Worm (Caenorhabditis elegans) whole organism, mixed stage, embryonic: Measurements from ENCODE around the gene lido-13.

Experiments used
- bed-3 ChIP-seq: fragments of 200-800 bp; sonication (Bioruptor generic); optimal IDR thresholded peaks from 3 replicates; lab custom pipeline; 2018; ENCODE audit warnings: mild to moderate bottlenecking, missing genetic modification characterization, moderate library complexity, missing compliant biosample characterization
- blmp-1 ChIP-seq: fragments of 150-350 bp; optimal IDR thresholded peaks from 2 replicates; lab custom pipeline; 2014; ENCODE audit warnings: missing biosample characterization, missing genetic modification characterization
- ceh-39 ChIP-seq: fragments of 150-350 bp; optimal IDR thresholded peaks from 2 replicates; lab custom pipeline; 2014; ENCODE audit warnings: missing biosample characterization, missing genetic modification characterization
- ceh-43 ChIP-seq: fragments of 200-800 bp; sonication (Bioruptor generic); optimal IDR thresholded peaks from 2 replicates; lab custom pipeline; 2018; ENCODE audit warnings: mild to moderate bottlenecking, missing genetic modification characterization, moderate library complexity, missing compliant biosample characterization
- ceh-83 ChIP-seq: fragments of 200-800 bp; sonication (Bioruptor generic); optimal IDR thresholded peaks from 2 replicates; lab custom pipeline; 2018; ENCODE audit warnings: mild to moderate bottlenecking, missing genetic modification characterization, missing compliant biosample characterization
- ces-1 ChIP-seq: fragments of 150-350 bp; optimal IDR thresholded peaks from 2 replicates; lab custom pipeline; 2014; ENCODE audit warnings: missing biosample characterization, missing genetic modification reagents, missing genetic modification characterization
- cnd-1 ChIP-seq: fragments of 200-800 bp; sonication (Bioruptor generic); optimal IDR thresholded peaks from 2 replicates; lab custom pipeline; 2018; ENCODE audit warnings: mild to moderate bottlenecking, missing genetic modification characterization, missing compliant biosample characterization
- drap-1 ChIP-seq: fragments of 200-800 bp; sonication (Bioruptor generic); optimal IDR thresholded peaks from 3 replicates; lab custom pipeline; 2018; ENCODE audit warnings: mild to moderate bottlenecking, missing genetic modification characterization, missing compliant biosample characterization
- elt-1 ChIP-seq: sonication (generic microtip); optimal IDR thresholded peaks from 2 replicates; lab custom pipeline; 2017; ENCODE audit warnings: missing genetic modification characterization, mild to moderate bottlenecking, missing compliant biosample characterization, antibody characterized with exemption, moderate library complexity, borderline replicate concordance; ENCODE audit not compliant: insufficient read depth
- elt-3 ChIP-seq: fragments of 150-350 bp; optimal IDR thresholded peaks from 2 replicates; lab custom pipeline; 2014; ENCODE audit warnings: missing biosample characterization, missing genetic modification characterization
- flh-1 ChIP-seq: fragments of 200-800 bp; sonication (Bioruptor generic); optimal IDR thresholded peaks from 2 replicates; lab custom pipeline; 2018; ENCODE audit warnings: mild to moderate bottlenecking, missing genetic modification characterization, moderate library complexity, missing compliant biosample characterization
- ham-2 ChIP-seq: fragments of 200-800 bp; sonication (Bioruptor generic); optimal IDR thresholded peaks from 2 replicates; lab custom pipeline; 2018; ENCODE audit warnings: mild to moderate bottlenecking, missing genetic modification characterization, missing compliant biosample characterization
- hlh-1 ChIP-seq: fragments of 150-350 bp; optimal IDR thresholded peaks from 2 replicates; lab custom pipeline; 2014; ENCODE audit warnings: missing biosample characterization, missing genetic modification reagents, missing genetic modification characterization
- lin-13 ChIP-seq: fragments of 150-350 bp; optimal IDR thresholded peaks from 2 replicates; lab custom pipeline; 2014; ENCODE audit warnings: missing biosample characterization, missing genetic modification characterization
- lin-32 ChIP-seq: fragments of 200-800 bp; sonication (Bioruptor generic); optimal IDR thresholded peaks from 2 replicates; lab custom pipeline; 2018; ENCODE audit warnings: mild to moderate bottlenecking, missing genetic modification characterization, missing compliant biosample characterization
- lsy-2 ChIP-seq: fragments of 150-350 bp; optimal IDR thresholded peaks from 2 replicates; lab custom pipeline; 2014; ENCODE audit warnings: missing biosample characterization, missing genetic modification characterization
- mab-5 ChIP-seq: fragments of 150-350 bp; optimal IDR thresholded peaks from 2 replicates; lab custom pipeline; 2014; ENCODE audit warnings: missing biosample characterization, missing genetic modification characterization
- mep-1 ChIP-seq: fragments of 150-350 bp; optimal IDR thresholded peaks from 2 replicates; lab custom pipeline; 2017; ENCODE audit warnings: missing biosample characterization, missing genetic modification reagents, missing genetic modification characterization, inconsistent platforms
- mls-2 ChIP-seq: sonication (generic microtip); optimal IDR thresholded peaks from 2 replicates; lab custom pipeline; 2016; ENCODE audit warnings: mild to moderate bottlenecking, missing genetic modification characterization, moderate library complexity, missing compliant biosample characterization
- nhr-237 ChIP-seq: fragments of 150-350 bp; optimal IDR thresholded peaks from 2 replicates; lab custom pipeline; 2014; ENCODE audit warnings: missing biosample characterization, missing genetic modification characterization
- pha-4 ChIP-seq: fragments of 150-350 bp; optimal IDR thresholded peaks from 2 replicates; lab custom pipeline; 2018; ENCODE audit warnings: missing biosample characterization, missing genetic modification reagents, missing genetic modification characterization
- sem-2 ChIP-seq: fragments of 200-800 bp; sonication (Bioruptor generic); optimal IDR thresholded peaks from 2 replicates; lab custom pipeline; 2018; ENCODE audit warnings: mild to moderate bottlenecking, missing genetic modification characterization, missing compliant biosample characterization
- snpc-4 ChIP-seq: fragments of 150-350 bp; optimal IDR thresholded peaks from 2 replicates; lab custom pipeline; 2014; ENCODE audit warnings: missing biosample characterization, missing genetic modification characterization
- sptf-1 ChIP-seq: sonication (generic microtip); optimal IDR thresholded peaks from 2 replicates; lab custom pipeline; 2017; ENCODE audit warnings: mild to moderate bottlenecking, missing genetic modification characterization, moderate library complexity, missing compliant biosample characterization
- tbx-8 ChIP-seq: fragments of 200-800 bp; sonication (Bioruptor generic); optimal IDR thresholded peaks from 2 replicates; lab custom pipeline; 2018; ENCODE audit warnings: mild to moderate bottlenecking, missing genetic modification characterization, moderate library complexity, missing compliant biosample characterization
- unc-120 ChIP-seq: sonication (generic microtip); optimal IDR thresholded peaks from 2 replicates; lab custom pipeline; 2017; ENCODE audit warnings: missing genetic modification characterization, missing compliant biosample characterization; ENCODE audit not compliant: poor library complexity, severe bottlenecking
- unc-39 ChIP-seq: fragments of 150-350 bp; optimal IDR thresholded peaks from 2 replicates; lab custom pipeline; 2014; ENCODE audit warnings: missing biosample characterization, missing genetic modification characterization
- unc-62 ChIP-seq: fragments of 150-350 bp; optimal IDR thresholded peaks from 2 replicates; lab custom pipeline; 2014; ENCODE audit warnings: missing biosample characterization, missing genetic modification reagents, missing genetic modification characterization
- zip-8 ChIP-seq: fragments of 150-350 bp; optimal IDR thresholded peaks from 2 replicates; lab custom pipeline; 2014; ENCODE audit warnings: missing biosample characterization, missing genetic modification characterization

The lido-13 gene

DNA sequence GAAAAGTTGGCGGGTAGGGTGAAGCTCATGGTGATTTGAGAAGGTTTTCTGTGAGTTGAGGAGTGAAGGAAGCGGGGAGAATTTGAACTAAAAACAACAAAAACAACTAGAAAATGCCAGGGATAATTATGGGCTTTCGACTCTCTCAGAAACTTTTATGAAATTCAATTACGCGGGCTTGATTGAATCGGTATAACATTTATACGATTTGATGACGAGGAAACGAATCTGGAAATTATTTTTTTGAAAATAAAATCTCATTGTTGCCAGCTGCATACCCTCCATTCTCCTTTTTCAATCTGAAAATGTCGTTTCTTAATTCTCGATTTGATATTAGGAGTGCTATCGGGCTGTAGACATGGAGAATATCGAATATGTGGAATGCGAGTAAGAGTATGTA is 37.1 kb upstream of the lido-13 start, which contains the start of gene srg-21:
Gene srg-21 (minus strand): TSS at position 101 of the 400 bp plus-strand sequence.
- TF ChIP-seq lin-32 (no peak), drap-1 (no peak), blmp-1 (no peak), elt-1 (no peak), sem-2 (GFP tag; lab: Kevin White, UChicago) (no peak), mls-2 (no peak), snpc-4 (tag; lab: Kevin White, UChicago) (no peak), mab-5 (tag; lab: Kevin White, UChicago) (no peak), ceh-83 (GFP tag; lab: Kevin White, UChicago) (no peak)

DNA sequence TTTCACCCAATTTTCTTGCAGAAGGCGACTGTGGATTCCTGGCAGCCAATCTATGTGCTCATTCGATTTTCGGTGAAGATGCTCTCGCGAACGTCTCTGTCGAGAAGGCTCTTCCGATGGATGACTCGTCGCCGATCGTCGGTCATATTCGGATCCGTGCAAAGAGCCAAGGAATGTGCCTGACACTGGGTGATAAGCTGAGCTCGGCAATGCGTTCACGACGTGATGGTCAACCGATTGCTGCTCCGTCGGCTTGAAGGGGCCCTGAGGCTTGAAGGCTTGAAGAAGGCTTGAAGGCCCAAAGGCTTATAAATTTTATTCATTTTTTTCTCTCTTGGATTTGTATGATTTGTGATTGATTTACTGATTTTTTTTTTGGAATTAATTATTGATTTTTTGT is 33.0 kb upstream of the lido-13 start:
- no peak for TF ChIP-seq cnd-1 (tag; lab: Kevin White, UChicago)
- no peak for TF ChIP-seq ham-2 (GFP tag; lab: Kevin White, UChicago)
- no peak for TF ChIP-seq flh-1 (GFP tag; lab: Kevin White, UChicago)
- no peak for TF ChIP-seq mep-1 (tag; lab: Kevin White, UChicago)
- no peak for TF ChIP-seq unc-62 (GFP tag; lab: Kevin White, UChicago)

DNA sequence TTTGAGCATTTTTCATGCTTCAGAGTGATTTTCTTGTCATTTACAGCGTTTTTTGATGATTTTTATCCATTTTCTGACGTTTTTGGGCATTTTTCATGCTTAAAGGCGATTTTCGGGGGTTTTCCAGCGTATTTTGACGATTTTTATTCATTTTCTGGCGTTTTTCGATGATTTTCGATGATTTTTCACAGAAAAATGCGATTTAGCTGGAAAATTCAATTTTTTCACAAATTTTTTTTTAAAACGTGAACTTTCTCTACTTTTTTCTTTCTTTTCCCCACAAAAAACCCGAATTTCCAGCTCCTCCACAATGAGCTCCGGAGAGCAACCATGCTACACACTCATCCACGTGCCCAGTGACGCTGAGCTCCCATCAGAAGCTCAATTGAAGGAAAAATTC is 24.4 kb upstream of the lido-13 start, which contains the start of gene copb-1:
Gene copb-1 (plus strand): TSS at position 301 of the 400 bp plus-strand sequence.
- TF ChIP-seq sptf-1 (tag; lab: Kevin White, UChicago) (no peak), ceh-83 (GFP tag; lab: Kevin White, UChicago) (no peak), nhr-237 (tag; lab: Kevin White, UChicago) (no peak), ceh-39 (no peak), blmp-1 (no peak)

DNA sequence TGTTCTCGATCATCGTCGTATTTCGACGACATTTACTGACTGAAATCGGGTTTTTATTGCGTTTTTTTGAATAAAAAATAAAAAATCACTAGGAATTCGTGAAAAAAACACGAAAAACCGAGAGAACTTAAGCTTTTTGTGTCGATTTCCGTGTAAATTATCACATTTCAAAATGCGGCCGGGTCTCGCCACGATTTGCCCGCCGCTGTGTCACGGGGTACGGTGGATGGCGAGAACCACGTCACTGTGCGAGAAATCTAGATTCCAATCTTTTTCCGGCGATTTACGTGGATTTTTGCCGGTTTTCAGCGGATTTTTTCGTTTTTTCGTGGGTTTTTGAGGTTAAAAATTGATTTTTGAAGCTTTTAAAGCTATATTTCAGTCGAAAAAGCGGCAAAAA is 22.8 kb upstream of the lido-13 start, which contains the start of gene Y25C1A.8:
Gene Y25C1A.8 (minus strand): TSS at position 45 of the 400 bp plus-strand sequence.
- TF ChIP-seq ceh-43 (GFP tag; lab: Kevin White, UChicago) (peak; percentile 44), lsy-2 (tag; lab: Kevin White, UChicago) (peak; percentile 99), mep-1 (tag; lab: Kevin White, UChicago) (peak; percentile 49), bed-3 (GFP tag; lab: Kevin White, UChicago) (peak; percentile 59), flh-1 (GFP tag; lab: Kevin White, UChicago) (no peak), mls-2 (peak; percentile 44), unc-39 (tag; lab: Kevin White, UChicago) (no peak), sptf-1 (tag; lab: Kevin White, UChicago) (peak; percentile 70), unc-120 (tag; lab: Kevin White, UChicago) (peak; percentile 10), hlh-1 (tag; lab: Kevin White, UChicago) (no peak), ceh-39 (no peak), ham-2 (GFP tag; lab: Kevin White, UChicago) (peak; percentile 7), nhr-237 (tag; lab: Kevin White, UChicago) (peak; percentile 26), ces-1 (GFP tag; lab: Kevin White, UChicago) (peak; percentile 76), lin-32 (no peak), blmp-1 (no peak), zip-8 (tag; lab: Kevin White, UChicago) (no peak), drap-1 (peak; percentile 68), tbx-8 (peak; percentile 20), lin-13 (tag; lab: Kevin White, UChicago) (peak; percentile 70), ceh-83 (GFP tag; lab: Kevin White, UChicago) (peak; percentile 68), elt-1 (peak; percentile 31), unc-62 (GFP tag; lab: Kevin White, UChicago) (peak; percentile 30), pha-4 (tag; lab: Kevin White, UChicago) (peak; percentile 78)

DNA sequence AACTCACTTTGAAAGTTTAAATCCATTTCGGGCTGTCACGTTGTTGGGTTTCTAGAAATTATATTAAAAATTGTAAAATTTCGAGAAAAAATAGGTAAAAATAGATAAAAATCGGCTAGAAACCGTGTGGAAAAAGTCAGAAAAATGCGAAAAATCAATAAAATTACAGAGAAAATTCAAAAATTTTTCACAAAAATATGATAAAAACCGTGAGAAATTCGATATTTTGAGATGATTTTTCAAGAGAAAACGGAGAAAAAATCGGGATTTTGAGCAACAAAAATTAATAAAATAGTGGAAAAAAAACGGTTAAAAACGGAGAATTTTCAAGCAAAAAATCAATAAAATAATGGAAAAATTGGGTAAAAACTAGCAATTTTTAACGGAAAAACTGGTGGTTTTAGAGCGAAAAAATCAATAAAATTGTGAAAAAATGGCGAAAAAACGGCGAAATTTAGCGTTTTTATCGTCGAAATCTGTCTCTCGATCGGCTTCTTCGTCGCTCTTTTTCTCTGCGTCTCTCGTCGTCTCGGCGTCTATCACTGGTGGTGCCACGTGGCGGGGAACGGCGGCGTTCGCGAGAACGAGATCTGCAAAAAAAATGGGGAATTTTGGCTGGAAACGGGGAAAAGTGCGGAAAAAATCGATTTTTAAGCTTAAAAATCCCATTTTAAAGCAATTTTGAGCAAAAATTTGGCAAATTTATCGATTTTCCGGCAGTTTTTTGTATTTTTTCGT is 17.1 kb upstream of the lido-13 start, which contains the start of gene Y25C1A.7:
Gene Y25C1A.7 (minus strand): TSS at position 51 of the 738 bp plus-strand sequence.
- no peak for TF ChIP-seq unc-39 (tag; lab: Kevin White, UChicago)
- no peak for TF ChIP-seq elt-3 (tag; lab: Kevin White, UChicago)
